Fruit fly (Drosophila melanogaster) whole organism, embryonic: ENCODE results near the gene hgo.

Source experiments
- Aef1 ChIP-seq: fragments of 200-800 bp; sonication (Bioruptor generic); IDR thresholded peaks from 3 replicates; pipeline ENCODE4 v1.3.6; 2022; ENCODE audit warnings: missing biosample characterization, missing genetic modification characterization
- Asciz ChIP-seq: fragments of 200-800 bp; sonication (Bioruptor generic); optimal IDR thresholded peaks from 2 replicates; lab custom pipeline; 2017; ENCODE audit warnings: missing biosample characterization, mild to moderate bottlenecking, missing genetic modification characterization, missing genetic modification reagents
- BtbVII ChIP-seq: fragments of 200-800 bp; sonication (Bioruptor generic); optimal IDR thresholded peaks from 3 replicates; lab custom pipeline; 2017; ENCODE audit warnings: missing biosample characterization, mild to moderate bottlenecking, missing genetic modification characterization
- CG12219 ChIP-seq: fragments of 200-800 bp; sonication (Bioruptor generic); optimal IDR thresholded peaks from 3 replicates; lab custom pipeline; 2018; ENCODE audit warnings: missing biosample characterization, mild to moderate bottlenecking, missing genetic modification characterization
- CG1233 ChIP-seq: fragments of 200-800 bp; sonication (Bioruptor generic); optimal IDR thresholded peaks from 4 replicates; lab custom pipeline; 2018; ENCODE audit warnings: missing biosample characterization, mild to moderate bottlenecking, missing genetic modification characterization
- CG14441 ChIP-seq: fragments of 200-800 bp; sonication (Bioruptor generic); IDR thresholded peaks from 2 replicates; pipeline ENCODE4 v1.3.6; 2022; ENCODE audit warnings: missing biosample characterization, missing genetic modification characterization
- CG1529 ChIP-seq: fragments of 200-800 bp; sonication (Bioruptor generic); optimal IDR thresholded peaks from 3 replicates; lab custom pipeline; 2018; ENCODE audit warnings: missing biosample characterization, missing genetic modification characterization
- CG1603 ChIP-seq: fragments of 200-800 bp; sonication (Bioruptor generic); optimal IDR thresholded peaks from 2 replicates; lab custom pipeline; 2019; ENCODE audit warnings: missing biosample characterization, mild to moderate bottlenecking, missing genetic modification characterization, moderate library complexity
- CG16863 ChIP-seq: fragments of 200-800 bp; sonication (Bioruptor generic); optimal IDR thresholded peaks from 3 replicates; lab custom pipeline; 2016; ENCODE audit warnings: missing biosample characterization, missing genetic modification characterization
- CG17328 ChIP-seq: fragments of 200-800 bp; sonication (Bioruptor generic); IDR thresholded peaks from 2 replicates; pipeline ENCODE4 v1.3.6; 2022; ENCODE audit warnings: missing biosample characterization, missing genetic modification characterization
- CG17385 ChIP-seq: fragments of 200-800 bp; sonication (Bioruptor generic); optimal IDR thresholded peaks from 3 replicates; lab custom pipeline; 2018; ENCODE audit warnings: missing biosample characterization, mild to moderate bottlenecking, missing genetic modification characterization
- CG17829 ChIP-seq: fragments of 200-800 bp; optimal IDR thresholded peaks from 2 replicates; lab custom pipeline; 2019; ENCODE audit warnings: missing biosample characterization, mild to moderate bottlenecking, missing genetic modification characterization, moderate library complexity
- CG30403 ChIP-seq: fragments of 200-800 bp; sonication (Bioruptor generic); optimal IDR thresholded peaks from 3 replicates; lab custom pipeline; 2016; ENCODE audit warnings: missing biosample characterization, missing genetic modification characterization
- CG4360 ChIP-seq: fragments of 200-800 bp; sonication (Bioruptor generic); IDR thresholded peaks from 2 replicates; pipeline ENCODE4 v1.3.6; 2022; ENCODE audit warnings: missing biosample characterization, missing genetic modification characterization
- CG9609 ChIP-seq: fragments of 200-800 bp; sonication (Bioruptor generic); optimal IDR thresholded peaks from 3 replicates; lab custom pipeline; 2016; ENCODE audit warnings: missing biosample characterization, missing genetic modification characterization
- CG9727 ChIP-seq: fragments of 200-800 bp; sonication (Bioruptor generic); optimal IDR thresholded peaks from 3 replicates; lab custom pipeline; 2017; ENCODE audit warnings: missing biosample characterization, mild to moderate bottlenecking, missing genetic modification characterization
- CoRest ChIP-seq: fragments of 200-800 bp; sonication (Bioruptor generic); optimal IDR thresholded peaks from 3 replicates; lab custom pipeline; 2018; ENCODE audit warnings: missing biosample characterization, mild to moderate bottlenecking, missing genetic modification characterization, moderate library complexity
- CrebB ChIP-seq: fragments of 200-800 bp; sonication (Bioruptor generic); optimal IDR thresholded peaks from 3 replicates; lab custom pipeline; 2018; ENCODE audit warnings: missing biosample characterization, mild to moderate bottlenecking, missing genetic modification characterization
- Dip2 ChIP-seq: fragments of 200-800 bp; sonication (Bioruptor generic); IDR thresholded peaks from 2 replicates; pipeline ENCODE4 v1.3.6; 2022; ENCODE audit warnings: missing biosample characterization, missing genetic modification characterization
- Ets97D ChIP-seq: fragments of 200-800 bp; sonication (Bioruptor generic); optimal IDR thresholded peaks from 3 replicates; lab custom pipeline; 2016; ENCODE audit warnings: missing biosample characterization, missing genetic modification characterization
- HLH3B ChIP-seq: fragments of 200-800 bp; sonication (Bioruptor generic); IDR thresholded peaks from 2 replicates; pipeline ENCODE4 v1.3.6; 2022; ENCODE audit warnings: missing biosample characterization, missing genetic modification characterization
- HLH4C ChIP-seq: fragments of 200-800 bp; sonication (Bioruptor generic); IDR thresholded peaks from 3 replicates; pipeline ENCODE4 v1.3.6; 2022; ENCODE audit warnings: missing biosample characterization, missing genetic modification characterization; ENCODE audit not compliant: partially characterized antibody
- Lim3 ChIP-seq: fragments of 200-800 bp; sonication (Bioruptor generic); IDR thresholded peaks from 2 replicates; pipeline ENCODE4 v1.3.6; 2022; ENCODE audit warnings: missing biosample characterization, missing genetic modification characterization
- Mrtf ChIP-seq: fragments of 200-800 bp; sonication (Bioruptor generic); IDR thresholded peaks from 3 replicates; pipeline ENCODE4 v1.3.6; 2022; ENCODE audit warnings: missing biosample characterization, missing genetic modification characterization
- Nf-YA ChIP-seq: fragments of 200-800 bp; sonication (Bioruptor generic); IDR thresholded peaks from 2 replicates; pipeline ENCODE4 v1.3.6; 2022; ENCODE audit warnings: missing biosample characterization, missing genetic modification characterization
- Opbp ChIP-seq: fragments of 200-800 bp; sonication (Bioruptor generic); IDR thresholded peaks from 3 replicates; pipeline ENCODE4 v1.3.6; 2022; ENCODE audit warnings: missing biosample characterization, missing genetic modification characterization; ENCODE audit not compliant: partially characterized antibody
- Sin3A ChIP-seq: fragments of >200 bp; optimal IDR thresholded peaks from 2 replicates; lab custom pipeline; 2018
- Six4 ChIP-seq: fragments of 200-800 bp; sonication (Bioruptor generic); optimal IDR thresholded peaks from 2 replicates; lab custom pipeline; 2016; ENCODE audit warnings: missing biosample characterization, missing genetic modification characterization
- ap ChIP-seq: fragments of 200-800 bp; sonication (Bioruptor generic); IDR thresholded peaks from 2 replicates; pipeline ENCODE4 v1.3.6; 2022; ENCODE audit warnings: missing biosample characterization, missing genetic modification characterization
- ara ChIP-seq: fragments of 200-800 bp; sonication (Bioruptor generic); IDR thresholded peaks from 2 replicates; pipeline ENCODE4 v1.3.6; 2022; ENCODE audit warnings: missing biosample characterization, missing genetic modification characterization
- ash1 ChIP-seq: fragments of 200-800 bp; sonication (Bioruptor generic); optimal IDR thresholded peaks from 2 replicates; lab custom pipeline; 2018; ENCODE audit warnings: missing biosample characterization, mild to moderate bottlenecking, missing genetic modification characterization
- az2 ChIP-seq: fragments of 200-800 bp; sonication (Bioruptor generic); optimal IDR thresholded peaks from 3 replicates; lab custom pipeline; 2016; ENCODE audit warnings: missing biosample characterization, missing genetic modification characterization
- caup ChIP-seq: fragments of 200-800 bp; sonication (Bioruptor generic); optimal IDR thresholded peaks from 3 replicates; lab custom pipeline; 2017; ENCODE audit warnings: missing biosample characterization, mild to moderate bottlenecking, missing genetic modification characterization, moderate library complexity; ENCODE audit not compliant: severe bottlenecking
- croc ChIP-seq: fragments of 200-800 bp; sonication (Bioruptor generic); conservative IDR thresholded peaks from 3 replicates; pipeline ENCODE4 v1.3.6; 2022; ENCODE audit warnings: missing biosample characterization, missing genetic modification characterization
- crol ChIP-seq: fragments of 200-800 bp; sonication (Bioruptor generic); IDR thresholded peaks from 2 replicates; pipeline ENCODE4 v1.3.6; 2022; ENCODE audit warnings: missing biosample characterization, missing genetic modification characterization
- dpn ChIP-seq, 2 experiments: fragments of 200-800 bp; sonication (Bioruptor generic); optimal IDR thresholded peaks; 3 replicates each; lab custom pipeline; 2016; ENCODE audit warnings: missing biosample characterization in 2 of 2, missing genetic modification characterization in 2 of 2
- fd102C ChIP-seq: fragments of 200-800 bp; sonication (Bioruptor generic); optimal IDR thresholded peaks from 2 replicates; lab custom pipeline; 2018; ENCODE audit warnings: missing biosample characterization, mild to moderate bottlenecking, missing genetic modification characterization, moderate library complexity
- fd64A ChIP-seq: fragments of 200-800 bp; sonication (Bioruptor generic); optimal IDR thresholded peaks from 3 replicates; lab custom pipeline; 2018; ENCODE audit warnings: missing biosample characterization, mild to moderate bottlenecking, missing genetic modification characterization
- fd96Cb ChIP-seq: fragments of 200-800 bp; sonication (Bioruptor generic); optimal IDR thresholded peaks from 2 replicates; lab custom pipeline; 2018; ENCODE audit warnings: missing biosample characterization, mild to moderate bottlenecking, missing genetic modification characterization, moderate library complexity
- gce ChIP-seq: fragments of 200-800 bp; sonication (Bioruptor generic); IDR thresholded peaks from 3 replicates; pipeline ENCODE4 v1.3.6; 2022; ENCODE audit warnings: missing biosample characterization, missing genetic modification characterization
- gcm ChIP-seq: fragments of 200-800 bp; sonication (Bioruptor generic); optimal IDR thresholded peaks from 2 replicates; lab custom pipeline; 2019; ENCODE audit warnings: missing biosample characterization, mild to moderate bottlenecking, missing genetic modification characterization, moderate library complexity
- gro ChIP-seq: fragments of 200-800 bp; sonication (Bioruptor generic); optimal IDR thresholded peaks from 2 replicates; lab custom pipeline; 2016; ENCODE audit warnings: missing biosample characterization, missing genetic modification characterization
- knrl ChIP-seq: fragments of 200-800 bp; sonication (Bioruptor generic); IDR thresholded peaks from 3 replicates; pipeline ENCODE4 v1.3.6; 2022; ENCODE audit warnings: missing biosample characterization, missing genetic modification characterization; ENCODE audit not compliant: partially characterized antibody
- mirr ChIP-seq: fragments of 200-800 bp; sonication (Bioruptor generic); optimal IDR thresholded peaks from 3 replicates; lab custom pipeline; 2018; ENCODE audit warnings: missing biosample characterization, mild to moderate bottlenecking, missing genetic modification characterization
- mld ChIP-seq: fragments of 200-800 bp; sonication (Bioruptor generic); IDR thresholded peaks from 3 replicates; pipeline ENCODE4 v1.3.6; 2022; ENCODE audit warnings: missing biosample characterization, missing genetic modification characterization; ENCODE audit not compliant: partially characterized antibody
- pzg ChIP-seq: fragments of 200-800 bp; sonication (Bioruptor generic); optimal IDR thresholded peaks from 3 replicates; lab custom pipeline; 2018; ENCODE audit warnings: missing biosample characterization, mild to moderate bottlenecking, missing genetic modification characterization, moderate library complexity
- sens-2 ChIP-seq: fragments of 200-800 bp; sonication (Bioruptor generic); IDR thresholded peaks from 2 replicates; pipeline ENCODE4 v1.3.6; 2022; ENCODE audit warnings: missing biosample characterization, missing genetic modification characterization
- slp2 ChIP-seq: fragments of 200-800 bp; sonication (Bioruptor generic); optimal IDR thresholded peaks from 2 replicates; lab custom pipeline; 2016; ENCODE audit warnings: missing biosample characterization, missing genetic modification characterization
- unc-4 ChIP-seq: fragments of 200-800 bp; sonication (Bioruptor generic); IDR thresholded peaks from 2 replicates; pipeline ENCODE4 v1.3.6; 2022; ENCODE audit warnings: missing biosample characterization, missing genetic modification characterization; ENCODE audit not compliant: partially characterized antibody
- usp ChIP-seq: fragments of >200 bp; optimal IDR thresholded peaks from 2 replicates; lab custom pipeline; 2017; ENCODE audit warnings: missing biosample characterization, missing genetic modification characterization
- wor ChIP-seq: fragments of 200-800 bp; sonication (Bioruptor generic); IDR thresholded peaks from 2 replicates; pipeline ENCODE4 v1.3.6; 2022; ENCODE audit warnings: missing biosample characterization, missing genetic modification characterization
- yki ChIP-seq: fragments of >200 bp; optimal IDR thresholded peaks from 3 replicates; lab custom pipeline; 2018

The hgo gene

dm6 chr2L:11113011-11113528 lies 23.1 kb upstream of the hgo start, which contains the start of gene Idua (continued):
- TF ChIP-seq CrebB (peak; percentile 50), dpn (GFP tag; optimal IDR thresholded peaks at IDR 0.05; lab: Kevin White, UChicago) (peak in 1 of 2 experiments; percentile 62), ap (GFP tag; lab: Robert Waterston, UW) (no peak), Six4 (peak; percentile 57), Dip2 (GFP tag; lab: Robert Waterston, UW) (no peak), Aef1 (peak; percentile 47; the same call in 2 of the 3 replicates), mld (GFP tag; lab: Robert Waterston, UW) (no peak), HLH3B (GFP tag; lab: Robert Waterston, UW) (peak; percentile 60), CG1233 (peak; percentile 58), slp2 (GFP tag; lab: Kevin White, UChicago) (no peak), CG4360 (GFP tag; lab: Robert Waterston, UW) (no peak), CG1529 (GFP tag; lab: Kevin White, UChicago) (no peak), fd64A (peak; percentile 11), gce (no peak), mirr (no peak), Opbp (GFP tag; lab: Robert Waterston, UW) (no peak), gro (no peak), yki (lab: Kevin White, UChicago) (no peak), ash1 (GFP tag; lab: Kevin White, UChicago) (no peak), Ets97D (GFP tag; lab: Kevin White, UChicago) (no peak), az2 (GFP tag; lab: Kevin White, UChicago) (peak; percentile 58), fd96Cb (tag; lab: Kevin White, UChicago) (peak; percentile 71), ara (0 out of 2 replicates have a peak, but pooled peaks have one; percentile 3), usp (no peak), CG14441 (GFP tag; lab: Robert Waterston, UW) (peak; percentile 18; the same call in 1 of the 2 replicates), Lim3 (GFP tag; lab: Robert Waterston, UW) (no peak), CG17385 (GFP tag; lab: Kevin White, UChicago) (peak; percentile 73), CG17328 (no peak), CoRest (peak; percentile 81), pzg (GFP tag; lab: Kevin White, UChicago) (no peak), CG17829 (tag; lab: Kevin White, UChicago) (peak; percentile 58), CG12219 (GFP tag; lab: Kevin White, UChicago) (peak; percentile 66), wor (GFP tag; lab: Robert Waterston, UW) (no peak), unc-4 (GFP tag; lab: Robert Waterston, UW) (no peak), Asciz (GFP tag; lab: Kevin White, UChicago) (peak; percentile 70), CG9609 (no peak), CG1603 (no peak), caup (GFP tag; lab: Kevin White, UChicago) (no peak), CG9727 (GFP tag; lab: Kevin White, UChicago) (peak; percentile 82), CG16863 (peak; percentile 27), knrl (GFP tag; lab: Robert Waterston, UW) (no peak), Mrtf (no peak), Sin3A (lab: Kevin White, UChicago) (no peak), CG30403 (peak; percentile 77), sens-2 (GFP tag; lab: Robert Waterston, UW) (no peak), fd102C (GFP tag; lab: Kevin White, UChicago) (no peak), Nf-YA (no peak), croc (GFP tag; lab: Robert Waterston, UW) (peak; percentile 60; the same call in 2 of the 3 replicates), gcm (GFP tag; lab: Kevin White, UChicago) (no peak), HLH4C (no peak), BtbVII (peak; percentile 80), crol (GFP tag; lab: Robert Waterston, UW) (no peak)
